Fruit fly (Drosophila melanogaster): ENCODE results near the gene CG7465.

- TF ChIP-seq Myc (optimal IDR thresholded peaks at IDR 0.05): no peak
- TF ChIP-seq psq (optimal IDR thresholded peaks at IDR 0.05): no peak
Observed at dm6 chr3L:4497677-4498076, 17.6 kb downstream of the CG7465 start, which contains the start of gene CG13721.

All from Kc167 (cell line).